Fruit fly (Drosophila melanogaster) whole organism, wandering third instar larva: ENCODE data around the gene Sdr.

Experiments used
- Abd-B ChIP-seq: fragments of >200 bp; optimal IDR thresholded peaks from 2 replicates; lab custom pipeline; 2017; ENCODE audit warnings: missing biosample characterization, missing genetic modification characterization
- CG9705 ChIP-seq: fragments of 200-800 bp; sonication (Bioruptor generic); optimal IDR thresholded peaks from 2 replicates; lab custom pipeline; 2018; ENCODE audit warnings: missing biosample characterization, mild to moderate bottlenecking, missing genetic modification characterization
- Dif ChIP-seq: fragments of 200-275, 200-300 bp; sonication (Bioruptor generic); optimal IDR thresholded peaks from 2 replicates; lab custom pipeline; 2018; ENCODE audit warnings: missing biosample characterization, missing genetic modification characterization; ENCODE audit not compliant: partially characterized antibody
- GATAd ChIP-seq: sonication (Bioruptor generic); optimal IDR thresholded peaks from 2 replicates; lab custom pipeline; 2016; ENCODE audit warnings: missing biosample characterization, missing genetic modification characterization
- HLH106 ChIP-seq: fragments of 200-800 bp; optimal IDR thresholded peaks from 3 replicates; lab custom pipeline; 2019; ENCODE audit warnings: missing biosample characterization, mild to moderate bottlenecking, missing genetic modification characterization, moderate library complexity
- Hnf4 ChIP-seq: fragments of 200-800 bp; sonication (Bioruptor generic); optimal IDR thresholded peaks from 2 replicates; lab custom pipeline; 2016; ENCODE audit warnings: missing biosample characterization, mild to moderate bottlenecking, missing genetic modification characterization
- Hr78 ChIP-seq: fragments of >200 bp; optimal IDR thresholded peaks from 2 replicates; lab custom pipeline; 2017; ENCODE audit warnings: missing biosample characterization, missing genetic modification characterization
- Hr83 ChIP-seq: fragments of 200-300 bp; sonication (Bioruptor generic); optimal IDR thresholded peaks from 2 replicates; lab custom pipeline; 2016; ENCODE audit warnings: missing biosample characterization, mild to moderate bottlenecking, missing genetic modification characterization, moderate library complexity; ENCODE audit not compliant: poor library complexity, severe bottlenecking
- Jra ChIP-seq: sonication (Bioruptor generic); optimal IDR thresholded peaks from 2 replicates; lab custom pipeline; 2016; ENCODE audit warnings: missing biosample characterization, missing genetic modification characterization
- Mio ChIP-seq: sonication (Bioruptor generic); optimal IDR thresholded peaks from 2 replicates; lab custom pipeline; 2016; ENCODE audit warnings: missing biosample characterization, missing genetic modification characterization
- Myc ChIP-seq: fragments of >200 bp; optimal IDR thresholded peaks from 2 replicates; lab custom pipeline; 2017
- N ChIP-seq: fragments of >200 bp; optimal IDR thresholded peaks from 2 replicates; lab custom pipeline; 2018; ENCODE audit warnings: missing biosample characterization, missing external identifiers, missing genetic modification characterization
- OdsH ChIP-seq: fragments of 200-800 bp; sonication (Bioruptor generic); optimal IDR thresholded peaks from 2 replicates; lab custom pipeline; 2016; ENCODE audit warnings: missing biosample characterization, mild to moderate bottlenecking, missing genetic modification characterization
- Rel ChIP-seq, 2 experiments: fragments of 200-800 bp; sonication (Bioruptor generic) in 1 of 2; optimal IDR thresholded peaks; 2 replicates in 1 of 2; 3 replicates in 1 of 2; lab custom pipeline; 2016 to 2019; ENCODE audit warnings: mild to moderate bottlenecking in 2 of 2, missing biosample characterization in 2 of 2, missing genetic modification characterization in 2 of 2, moderate library complexity in 1 of 2
- Sp1 ChIP-seq: fragments of 200-800 bp; sonication (Bioruptor generic); optimal IDR thresholded peaks from 3 replicates; lab custom pipeline; 2019; ENCODE audit warnings: missing biosample characterization, mild to moderate bottlenecking, missing genetic modification characterization, moderate library complexity
- Vsx2 ChIP-seq: fragments of 200-300, 225-300 bp; sonication (Bioruptor generic); optimal IDR thresholded peaks from 2 replicates; lab custom pipeline; 2018; ENCODE audit warnings: missing biosample characterization, missing genetic modification characterization; ENCODE audit not compliant: partially characterized antibody
- br ChIP-seq: fragments of 200-800 bp; sonication (Bioruptor generic); optimal IDR thresholded peaks from 2 replicates; lab custom pipeline; 2016; ENCODE audit warnings: missing biosample characterization, missing genetic modification characterization
- brk ChIP-seq: fragments of 200-800 bp; sonication (Bioruptor generic); optimal IDR thresholded peaks from 2 replicates; lab custom pipeline; 2016; ENCODE audit warnings: missing biosample characterization, mild to moderate bottlenecking, missing genetic modification characterization
- dmrt93B ChIP-seq: fragments of 200-800 bp; sonication (Bioruptor generic); optimal IDR thresholded peaks from 2 replicates; lab custom pipeline; 2018; ENCODE audit warnings: missing biosample characterization, mild to moderate bottlenecking, missing genetic modification characterization
- ey ChIP-seq: fragments of 200-800 bp; sonication (Bioruptor generic); optimal IDR thresholded peaks from 2 replicates; lab custom pipeline; 2016; ENCODE audit warnings: missing biosample characterization, missing genetic modification characterization
- foxo ChIP-seq, 2 experiments: fragments of 200-800 bp; sonication (Bioruptor generic); optimal IDR thresholded peaks; 2 replicates in 1 of 2; 3 replicates in 1 of 2; lab custom pipeline; 2016 to 2017; ENCODE audit warnings: missing biosample characterization in 2 of 2, missing genetic modification characterization in 2 of 2
- fru ChIP-seq: fragments of 200-800 bp; sonication (Bioruptor generic); optimal IDR thresholded peaks from 3 replicates; lab custom pipeline; 2016; ENCODE audit warnings: missing biosample characterization, mild to moderate bottlenecking, missing genetic modification characterization
- h ChIP-seq: fragments of 200-800 bp; sonication (Bioruptor generic); optimal IDR thresholded peaks from 3 replicates; lab custom pipeline; 2016; ENCODE audit warnings: missing biosample characterization, mild to moderate bottlenecking, missing genetic modification characterization
- pan ChIP-seq: fragments of >200 bp; optimal IDR thresholded peaks from 2 replicates; lab custom pipeline; 2017
- psq ChIP-seq: fragments of 200-800 bp; sonication (Bioruptor generic); optimal IDR thresholded peaks from 3 replicates; lab custom pipeline; 2017; ENCODE audit warnings: missing biosample characterization, mild to moderate bottlenecking, missing genetic modification characterization, moderate library complexity
- rgr ChIP-seq: fragments of 200-800 bp; sonication (Bioruptor generic); optimal IDR thresholded peaks from 3 replicates; lab custom pipeline; 2016; ENCODE audit warnings: missing biosample characterization, mild to moderate bottlenecking, missing genetic modification characterization
- sage ChIP-seq: fragments of 200-800 bp; sonication (Bioruptor generic); optimal IDR thresholded peaks from 2 replicates; lab custom pipeline; 2016; ENCODE audit warnings: missing biosample characterization, mild to moderate bottlenecking, missing genetic modification characterization
- sv ChIP-seq: fragments of 200-800 bp; sonication (Bioruptor generic); optimal IDR thresholded peaks from 3 replicates; lab custom pipeline; 2016; ENCODE audit warnings: missing biosample characterization, missing genetic modification characterization
- tai ChIP-seq: sonication (Bioruptor generic); optimal IDR thresholded peaks from 2 replicates; lab custom pipeline; 2016; ENCODE audit warnings: missing biosample characterization, missing genetic modification characterization
- usp ChIP-seq: fragments of >200 bp; optimal IDR thresholded peaks from 2 replicates; lab custom pipeline; 2017; ENCODE audit warnings: missing biosample characterization, missing genetic modification characterization
- woc ChIP-seq: sonication (Bioruptor generic); optimal IDR thresholded peaks from 2 replicates; lab custom pipeline; 2016; ENCODE audit warnings: missing biosample characterization, mild to moderate bottlenecking, missing genetic modification characterization

Sdr gene

dm6 chr3R:14875274-14875964, 43.0 kb upstream of the Sdr start, which contains the start of gene btsz:
Gene btsz (minus strand): TSS chr3R:14875488.
- TF ChIP-seq fru (GFP tag; lab: Kevin White, UChicago): no peak
- peak; percentile 27 for TF ChIP-seq sv (GFP tag; lab: Kevin White, UChicago)

DNA sequence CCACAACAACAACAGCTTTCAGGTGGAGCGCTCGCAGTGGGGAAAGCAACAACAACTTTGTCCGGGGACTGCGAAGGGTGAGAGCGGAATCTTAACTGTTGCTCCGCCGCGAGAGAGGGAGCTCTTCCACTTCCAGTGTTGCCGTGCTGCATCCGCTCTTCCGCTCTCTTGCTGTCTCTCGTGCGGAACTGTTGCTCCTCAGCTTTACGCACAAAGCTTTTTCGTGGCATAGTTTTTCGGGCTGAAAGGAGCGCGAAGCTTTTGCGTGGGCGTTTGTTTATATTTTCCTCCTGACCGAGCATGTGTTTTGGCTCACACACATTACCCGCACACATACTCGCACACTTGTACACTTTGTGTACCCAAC, 42.5 kb upstream of the Sdr start:
- TF ChIP-seq dmrt93B (GFP tag; lab: Kevin White, UChicago): no peak
- no peak for TF ChIP-seq sage (GFP tag; lab: Kevin White, UChicago)
- no peak for TF ChIP-seq Hnf4 (GFP tag; lab: Kevin White, UChicago)
- TF ChIP-seq tai: no peak
- TF ChIP-seq Abd-B (GFP tag; lab: Kevin White, UChicago): no peak
- TF ChIP-seq foxo (GFP tag; optimal IDR thresholded peaks at IDR 0.05; lab: Kevin White, UChicago): no peak
- no peak for TF ChIP-seq pan (lab: Kevin White, UChicago)
- TF ChIP-seq h (GFP tag; lab: Kevin White, UChicago): no peak
- no peak for TF ChIP-seq woc (GFP tag; lab: Kevin White, UChicago)
- no peak for TF ChIP-seq Vsx2
- no peak for TF ChIP-seq HLH106 (tag; lab: Kevin White, UChicago)
- TF ChIP-seq, all 38 proteins: peak for 0

DNA sequence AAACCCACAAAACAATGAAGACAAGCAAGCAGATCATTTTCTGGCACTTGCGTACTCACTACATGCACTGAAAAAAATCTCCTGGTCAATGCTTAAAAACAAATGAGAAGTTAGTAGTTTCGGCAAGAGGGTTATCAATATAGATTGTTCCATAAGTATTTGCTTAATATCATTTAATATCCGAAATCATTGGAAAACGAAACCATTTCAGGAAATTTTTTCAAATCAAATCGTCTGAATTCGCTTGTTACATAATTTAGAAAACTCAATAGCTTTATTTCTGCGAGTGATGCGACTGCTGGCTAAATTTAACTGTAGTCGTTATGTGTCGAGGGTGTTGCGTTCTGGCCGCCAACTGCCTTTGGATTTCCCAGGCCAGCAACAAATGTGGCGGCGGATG, 40.3 kb upstream of the Sdr start:
- TF ChIP-seq OdsH (GFP tag; lab: Kevin White, UChicago): no peak
- no peak for TF ChIP-seq usp
- TF ChIP-seq psq (GFP tag; lab: Kevin White, UChicago): no peak
- no peak for TF ChIP-seq brk
- TF ChIP-seq rgr (GFP tag; lab: Kevin White, UChicago): no peak
- no peak for TF ChIP-seq Mio (GFP tag; lab: Kevin White, UChicago)

dm6 chr3R:14879207-14879863, 39.1 kb upstream of the Sdr start, which contains the start of gene CG3631:
Gene CG3631 (plus strand): TSS chr3R:14879457.
- TF ChIP-seq Rel (GFP tag; optimal IDR thresholded peaks at IDR 0.05; lab: Kevin White, UChicago) (no peak), Rel (tag; optimal IDR thresholded peaks at IDR 0.05; lab: Kevin White, UChicago) (no peak), Hnf4 (GFP tag; lab: Kevin White, UChicago) (no peak), Hr78 (GFP tag; lab: Kevin White, UChicago) (no peak), Dif (no peak), sv (GFP tag; lab: Kevin White, UChicago) (no peak), psq (GFP tag; lab: Kevin White, UChicago) (peak; percentile 69)

DNA sequence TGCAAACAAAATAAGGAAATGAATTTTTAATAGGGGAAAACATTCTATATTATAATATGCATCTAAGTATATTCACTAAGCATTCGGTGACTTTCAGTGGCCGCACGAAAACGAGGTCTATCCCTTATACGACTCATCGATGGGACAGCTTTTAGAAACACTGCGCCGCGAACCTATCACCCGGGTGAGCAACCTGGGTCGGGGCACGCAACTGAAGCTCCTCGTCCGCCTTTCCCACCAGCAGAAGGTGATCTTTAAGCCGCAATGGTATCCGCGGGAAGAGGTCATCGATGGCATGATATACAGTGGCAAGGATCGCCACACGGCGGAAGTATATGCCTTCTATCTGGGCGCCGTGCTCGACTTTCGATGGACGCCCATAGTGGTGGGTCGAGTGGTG, 37.6 kb upstream of the Sdr start:
- TF ChIP-seq HLH106 (tag; lab: Kevin White, UChicago) (no peak), br (no peak), Mio (GFP tag; lab: Kevin White, UChicago) (no peak), rgr (GFP tag; lab: Kevin White, UChicago) (no peak), Rel (GFP tag; optimal IDR thresholded peaks at IDR 0.05; lab: Kevin White, UChicago) (no peak), Rel (tag; optimal IDR thresholded peaks at IDR 0.05; lab: Kevin White, UChicago) (no peak), brk (no peak), GATAd (GFP tag; lab: Kevin White, UChicago) (no peak), Vsx2 (no peak), woc (GFP tag; lab: Kevin White, UChicago) (no peak), OdsH (GFP tag; lab: Kevin White, UChicago) (no peak), sv (GFP tag; lab: Kevin White, UChicago) (no peak), Hr83 (GFP tag; lab: Kevin White, UChicago) (no peak), pan (lab: Kevin White, UChicago) (no peak), h (GFP tag; lab: Kevin White, UChicago) (no peak), usp (no peak), N (no peak), Hnf4 (GFP tag; lab: Kevin White, UChicago) (no peak), sage (GFP tag; lab: Kevin White, UChicago) (no peak)

dm6 chr3R:14886011-14886534, 32.4 kb upstream of the Sdr start, which contains the start of the genes Rrp6, CG33331 and CG33332:
Gene Rrp6 (minus strand): TSS chr3R:14886246.
Gene CG33331 (plus strand): TSS chr3R:14886456.
Gene CG33332 (plus strand): TSS chr3R:14886456.
- TF ChIP-seq Jra (GFP tag; lab: Kevin White, UChicago): no peak
- peak; percentile 86 for TF ChIP-seq Hr83 (GFP tag; lab: Kevin White, UChicago)
- TF ChIP-seq GATAd (GFP tag; lab: Kevin White, UChicago): peak; percentile 20
- peak; percentile 85 for TF ChIP-seq rgr (GFP tag; lab: Kevin White, UChicago)
- TF ChIP-seq Sp1 (GFP tag; lab: Kevin White, UChicago): peak; percentile 71
- peak; percentile 66 for TF ChIP-seq ey (GFP tag; lab: Kevin White, UChicago)
- no peak for TF ChIP-seq tai
- no peak for TF ChIP-seq br
- TF ChIP-seq OdsH (GFP tag; lab: Kevin White, UChicago): peak; percentile 70
- TF ChIP-seq foxo (GFP tag; optimal IDR thresholded peaks at IDR 0.05; lab: Kevin White, UChicago): peak in 1 of 2 experiments; percentile 86
- TF ChIP-seq h (GFP tag; lab: Kevin White, UChicago): peak; percentile 77
- peak; percentile 79 for TF ChIP-seq Myc (lab: Kevin White, UChicago)
- no peak for TF ChIP-seq Mio (GFP tag; lab: Kevin White, UChicago)
- TF ChIP-seq CG9705 (GFP tag; lab: Kevin White, UChicago): peak; percentile 52
- peak; percentile 79 for TF ChIP-seq HLH106 (tag; lab: Kevin White, UChicago)
- TF ChIP-seq fru (GFP tag; lab: Kevin White, UChicago): no peak
- peak; percentile 72 for TF ChIP-seq psq (GFP tag; lab: Kevin White, UChicago)
- TF ChIP-seq sv (GFP tag; lab: Kevin White, UChicago): peak; percentile 62
